Worm (Caenorhabditis elegans) whole organism, L3 larva: ENCODE data around the gene str-225.
A peak's percentile ranks its signal among the peaks of the same experiment; 100 is the strongest.

Experiments used
- aly-2 ChIP-seq: fragments of 150-350 bp; optimal IDR thresholded peaks from 2 replicates; lab custom pipeline; 2014; ENCODE audit warnings: missing biosample characterization, missing genetic modification characterization
- ama-1 ChIP-seq: fragments of 150-350 bp; optimal IDR thresholded peaks from 2 replicates; lab custom pipeline; 2018
- ceh-16 ChIP-seq: sonication (generic microtip); optimal IDR thresholded peaks from 2 replicates; lab custom pipeline; 2017; ENCODE audit warnings: missing biosample characterization, missing genetic modification characterization
- ceh-28 ChIP-seq: fragments of 150-350 bp; optimal IDR thresholded peaks from 2 replicates; lab custom pipeline; 2014; ENCODE audit warnings: missing biosample characterization, missing genetic modification reagents, missing genetic modification characterization
- ceh-82 ChIP-seq: fragments of 150-350 bp; optimal IDR thresholded peaks from 2 replicates; lab custom pipeline; 2014; ENCODE audit warnings: missing biosample characterization, missing genetic modification characterization
- ceh-9 ChIP-seq: sonication (generic microtip); optimal IDR thresholded peaks from 2 replicates; lab custom pipeline; 2018; ENCODE audit warnings: missing biosample characterization, missing genetic modification characterization
- egl-27 ChIP-seq: sonication (generic microtip); optimal IDR thresholded peaks from 4 replicates; lab custom pipeline; 2017; ENCODE audit warnings: missing biosample characterization, missing genetic modification reagents, missing genetic modification characterization
- elt-1 ChIP-seq: fragments of 150-350 bp; optimal IDR thresholded peaks from 2 replicates; lab custom pipeline; 2014; ENCODE audit warnings: missing biosample characterization, missing genetic modification characterization
- elt-2 ChIP-seq: sonication (generic microtip); optimal IDR thresholded peaks from 2 replicates; lab custom pipeline; 2016; ENCODE audit warnings: missing genetic modification reagents, mild to moderate bottlenecking, missing genetic modification characterization, missing compliant biosample characterization
- elt-3 ChIP-seq, 3 experiments: fragments of 150-350 bp in 1 of 3; sonication (generic microtip) in 2 of 3; optimal IDR thresholded peaks; 2 replicates in 2 of 3; 4 replicates in 1 of 3; lab custom pipeline; 2014 to 2017; ENCODE audit warnings: missing biosample characterization in 3 of 3, missing genetic modification characterization in 3 of 3
- eor-1 ChIP-seq, 2 experiments: fragments of 150-350 bp; optimal IDR thresholded peaks; 2 replicates each; lab custom pipeline; 2014 to 2018; ENCODE audit warnings: missing biosample characterization in 2 of 2, missing genetic modification characterization in 2 of 2
- fkh-10 ChIP-seq: sonication (generic microtip); optimal IDR thresholded peaks from 2 replicates; lab custom pipeline; 2017; ENCODE audit warnings: missing biosample characterization, missing genetic modification reagents, missing genetic modification characterization
- hmg-11 ChIP-seq: sonication (generic microtip); optimal IDR thresholded peaks from 2 replicates; lab custom pipeline; 2016; ENCODE audit warnings: missing genetic modification characterization, missing compliant biosample characterization
- lin-15B ChIP-seq: fragments of 150-350 bp; optimal IDR thresholded peaks from 2 replicates; lab custom pipeline; 2014; ENCODE audit warnings: missing biosample characterization, missing genetic modification characterization
- lin-39 ChIP-seq: fragments of 150-350 bp; optimal IDR thresholded peaks from 2 replicates; lab custom pipeline; 2018; ENCODE audit warnings: missing biosample characterization, missing genetic modification reagents, missing genetic modification characterization
- lsy-12 ChIP-seq: sonication (generic microtip); optimal IDR thresholded peaks from 2 replicates; lab custom pipeline; 2016; ENCODE audit warnings: mild to moderate bottlenecking, missing genetic modification characterization, missing compliant biosample characterization
- mdl-1 ChIP-seq: fragments of 150-350 bp; optimal IDR thresholded peaks from 2 replicates; lab custom pipeline; 2014; ENCODE audit warnings: missing biosample characterization, missing genetic modification characterization
- nfya-1 ChIP-seq: sonication (generic microtip); optimal IDR thresholded peaks from 2 replicates; lab custom pipeline; 2017; ENCODE audit warnings: missing genetic modification characterization, mild to moderate bottlenecking, missing compliant biosample characterization, antibody characterized with exemption, moderate library complexity; ENCODE audit not compliant: insufficient read depth
- nhr-12 ChIP-seq: fragments of 150-350 bp; optimal IDR thresholded peaks from 2 replicates; lab custom pipeline; 2014; ENCODE audit warnings: missing biosample characterization, missing genetic modification characterization
- nhr-23 ChIP-seq: fragments of 150-350 bp; optimal IDR thresholded peaks from 2 replicates; lab custom pipeline; 2014; ENCODE audit warnings: missing biosample characterization, missing genetic modification reagents, missing genetic modification characterization
- nhr-237 ChIP-seq: fragments of 150-350 bp; optimal IDR thresholded peaks from 2 replicates; lab custom pipeline; 2014; ENCODE audit warnings: missing biosample characterization, missing genetic modification characterization
- nhr-25 ChIP-seq: sonication (generic microtip); optimal IDR thresholded peaks from 2 replicates; lab custom pipeline; 2017; ENCODE audit warnings: missing biosample characterization, missing genetic modification characterization
- nhr-28 ChIP-seq: fragments of 150-350 bp; optimal IDR thresholded peaks from 2 replicates; lab custom pipeline; 2014; ENCODE audit warnings: missing biosample characterization, missing genetic modification characterization
- nhr-67 ChIP-seq: fragments of 150-350 bp; optimal IDR thresholded peaks from 2 replicates; lab custom pipeline; 2014; ENCODE audit warnings: missing biosample characterization, missing genetic modification characterization
- nhr-76 ChIP-seq: fragments of 150-350 bp; sonication (generic microtip); optimal IDR thresholded peaks from 5 replicates; lab custom pipeline; 2014; ENCODE audit warnings: missing biosample characterization, missing genetic modification characterization
- nhr-77 ChIP-seq: fragments of 150-350 bp; optimal IDR thresholded peaks from 2 replicates; lab custom pipeline; 2014; ENCODE audit warnings: missing biosample characterization, missing genetic modification characterization
- pqm-1 ChIP-seq: fragments of 150-350 bp; optimal IDR thresholded peaks from 2 replicates; lab custom pipeline; 2017; ENCODE audit warnings: missing biosample characterization, missing genetic modification characterization, inconsistent platforms
- sea-2 ChIP-seq: fragments of 150-350 bp; sonication (generic microtip); optimal IDR thresholded peaks from 4 replicates; lab custom pipeline; 2014; ENCODE audit warnings: missing biosample characterization, missing genetic modification reagents, missing genetic modification characterization
- snpc-4 ChIP-seq: fragments of 150-350 bp; optimal IDR thresholded peaks from 2 replicates; lab custom pipeline; 2014; ENCODE audit warnings: missing biosample characterization, missing genetic modification characterization
- unc-39 ChIP-seq: sonication (generic microtip); optimal IDR thresholded peaks from 4 replicates; lab custom pipeline; 2017; ENCODE audit warnings: missing biosample characterization, missing genetic modification characterization
- unc-62 ChIP-seq: fragments of 150-350 bp; sonication (generic microtip); optimal IDR thresholded peaks from 4 replicates; lab custom pipeline; 2014; ENCODE audit warnings: missing biosample characterization, missing genetic modification reagents, missing genetic modification characterization
- zag-1 ChIP-seq: fragments of 150-350 bp; optimal IDR thresholded peaks from 2 replicates; lab custom pipeline; 2014; ENCODE audit warnings: missing biosample characterization, missing genetic modification characterization
- ztf-4 ChIP-seq: fragments of 150-350 bp; optimal IDR thresholded peaks from 2 replicates; lab custom pipeline; 2014; ENCODE audit warnings: missing biosample characterization, missing genetic modification characterization

str-225 gene

DNA sequence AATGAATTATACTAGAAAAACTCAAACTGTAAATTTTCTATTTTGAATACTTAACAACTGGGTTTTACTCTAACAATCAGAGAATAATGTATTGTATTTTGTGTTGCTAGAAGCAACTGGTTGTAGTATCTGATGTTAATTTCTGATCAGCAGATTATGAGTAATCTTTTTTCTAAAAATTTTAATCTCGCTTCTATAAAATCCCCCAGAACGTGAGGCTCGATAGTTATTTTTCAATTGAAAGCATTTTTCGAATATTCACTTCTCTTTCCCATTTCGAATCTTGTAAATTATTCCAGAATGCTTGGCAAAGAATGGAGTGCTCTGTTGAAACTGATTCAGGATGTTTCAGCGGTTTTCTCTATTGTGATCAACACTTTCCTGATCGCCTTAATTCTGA is 10.3 kb downstream of the str-225 start, which contains the start of gene str-227:
Gene str-227, plus strand, starts transcription at position 301 of the 400 bp plus-strand sequence.
- no peak for TF ChIP-seq lsy-12 (tag; lab: Kevin White, UChicago)
- TF ChIP-seq snpc-4 (tag; lab: Kevin White, UChicago): no peak
- no peak for TF ChIP-seq zag-1 (tag; lab: Kevin White, UChicago)
- TF ChIP-seq fkh-10 (GFP tag; lab: Kevin White, UChicago): no peak
- no peak for TF ChIP-seq elt-3 (tag; optimal IDR thresholded peaks at IDR 0.05; lab: Kevin White, UChicago)
- TF ChIP-seq nhr-28 (tag; lab: Kevin White, UChicago): no peak
- TF ChIP-seq nhr-237 (tag; lab: Kevin White, UChicago): no peak
- no peak for TF ChIP-seq nhr-76
- TF ChIP-seq hmg-11: no peak
- TF ChIP-seq ceh-16: no peak
- TF ChIP-seq lin-39 (tag; lab: Kevin White, UChicago): no peak
- no peak for TF ChIP-seq aly-2 (tag; lab: Kevin White, UChicago)
- TF ChIP-seq mdl-1 (tag; lab: Kevin White, UChicago): no peak
- TF ChIP-seq nfya-1: no peak
- TF ChIP-seq eor-1 (tag; optimal IDR thresholded peaks at IDR 0.05; lab: Kevin White, UChicago): no peak
- TF ChIP-seq nhr-12 (tag; lab: Kevin White, UChicago): no peak
- TF ChIP-seq lin-15B (tag; lab: Kevin White, UChicago): no peak
- TF ChIP-seq unc-62 (GFP tag; lab: Kevin White, UChicago): no peak
- no peak for TF ChIP-seq nhr-77 (tag; lab: Kevin White, UChicago)

DNA sequence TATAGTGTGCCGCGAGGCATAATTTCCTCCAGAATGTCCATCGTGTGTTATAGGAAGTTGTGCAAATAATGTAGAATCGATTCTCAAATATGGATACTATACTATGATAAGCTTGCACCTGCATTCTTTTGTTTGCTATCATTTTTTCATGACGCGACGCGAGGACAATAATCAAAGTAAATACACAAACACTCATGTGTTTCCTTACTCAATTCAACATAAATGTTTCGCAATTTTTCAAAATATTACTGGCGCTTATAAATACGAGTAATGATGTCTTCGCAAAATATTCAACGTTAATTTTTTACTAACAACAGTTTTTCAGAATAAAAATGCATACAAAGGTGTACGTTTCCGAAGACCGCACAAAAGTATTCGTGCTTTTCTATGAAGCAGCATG is 15.6 kb downstream of the str-225 start, which contains the start of gene irg-1:
Gene irg-1, plus strand, starts transcription at position 326 of the 400 bp plus-strand sequence.
- TF ChIP-seq ceh-82 (tag; lab: Kevin White, UChicago) (no peak), nhr-25 (tag; lab: Kevin White, UChicago) (no peak), pqm-1 (tag; lab: Kevin White, UChicago) (peak; percentile 37), sea-2 (GFP tag; lab: Kevin White, UChicago) (no peak), lin-15B (tag; lab: Kevin White, UChicago) (no peak)

DNA sequence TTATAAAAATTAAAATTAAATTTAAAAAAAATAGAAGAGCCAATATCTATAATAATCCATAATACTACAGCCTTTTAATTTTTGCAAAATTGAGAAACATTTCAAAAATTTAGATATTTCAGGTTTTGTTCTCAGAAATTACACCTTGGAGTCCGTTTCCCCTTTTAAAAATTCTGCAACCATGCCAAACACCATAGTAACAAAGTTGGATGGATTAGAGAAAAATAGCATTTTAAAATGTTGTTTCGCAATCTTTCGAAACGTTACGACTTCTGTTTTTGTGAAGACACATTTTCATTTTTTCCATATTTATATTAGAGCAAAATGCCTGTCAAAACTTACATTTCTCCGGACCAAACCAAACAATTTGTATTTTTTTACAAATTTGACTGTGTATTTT is 17.3 kb downstream of the str-225 start, which contains the start of gene T24A6.7:
Gene T24A6.7, plus strand, starts transcription at position 301 of the 400 bp plus-strand sequence.
- TF ChIP-seq mdl-1 (tag; lab: Kevin White, UChicago) (no peak), egl-27 (tag; lab: Kevin White, UChicago) (no peak), lin-39 (tag; lab: Kevin White, UChicago) (no peak), nhr-23 (tag; lab: Kevin White, UChicago) (no peak), nhr-28 (tag; lab: Kevin White, UChicago) (no peak), fkh-10 (GFP tag; lab: Kevin White, UChicago) (no peak), unc-39 (tag; lab: Kevin White, UChicago) (no peak), aly-2 (tag; lab: Kevin White, UChicago) (no peak), nhr-67 (no peak), snpc-4 (tag; lab: Kevin White, UChicago) (no peak), elt-2 (tag; lab: Kevin White, UChicago) (no peak), eor-1 (tag; optimal IDR thresholded peaks at IDR 0.05; lab: Kevin White, UChicago) (no peak), nhr-76 (no peak), zag-1 (tag; lab: Kevin White, UChicago) (no peak), nhr-237 (tag; lab: Kevin White, UChicago) (no peak), ceh-16 (no peak)

DNA sequence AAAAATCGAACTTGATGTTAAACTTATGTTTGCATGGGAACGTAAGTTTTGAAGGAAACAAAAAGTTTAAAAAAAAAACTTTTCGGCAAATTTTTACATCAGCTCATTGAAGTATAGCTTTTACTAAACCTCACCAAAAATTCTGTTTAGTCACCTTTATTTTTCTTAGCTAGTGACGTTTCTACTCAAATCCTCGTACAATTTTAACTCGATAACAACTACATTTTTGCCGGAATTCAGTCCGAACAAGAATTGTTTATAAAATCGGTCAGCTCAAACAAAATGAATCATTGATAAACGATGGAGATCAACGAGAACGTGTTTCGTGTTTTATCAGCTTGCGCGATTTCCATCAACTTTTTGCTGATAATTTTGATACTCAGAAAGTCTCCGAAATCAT is 19.3 kb downstream of the str-225 start, which contains the start of gene str-260:
Gene str-260, plus strand, starts transcription at position 301 of the 400 bp plus-strand sequence.
- TF ChIP-seq ztf-4 (tag; lab: Kevin White, UChicago) (no peak), unc-39 (tag; lab: Kevin White, UChicago) (no peak), ceh-16 (no peak), nhr-23 (tag; lab: Kevin White, UChicago) (no peak), nhr-77 (tag; lab: Kevin White, UChicago) (no peak), sea-2 (GFP tag; lab: Kevin White, UChicago) (no peak), unc-62 (GFP tag; lab: Kevin White, UChicago) (no peak), pqm-1 (tag; lab: Kevin White, UChicago) (no peak), aly-2 (tag; lab: Kevin White, UChicago) (no peak), lin-39 (tag; lab: Kevin White, UChicago) (no peak), ceh-82 (tag; lab: Kevin White, UChicago) (no peak), elt-3 (tag; optimal IDR thresholded peaks at IDR 0.05; lab: Kevin White, UChicago) (no peak), ceh-28 (tag; lab: Kevin White, UChicago) (no peak), lin-15B (tag; lab: Kevin White, UChicago) (no peak), nhr-28 (tag; lab: Kevin White, UChicago) (no peak), ama-1 (lab: Kevin White, UChicago) (no peak), nhr-237 (tag; lab: Kevin White, UChicago) (no peak), nhr-76 (no peak), elt-1 (tag; lab: Kevin White, UChicago) (no peak), ceh-9 (no peak)
